Fruit fly (Drosophila melanogaster) whole organism, embryonic: ENCODE results near the gene CG6800.

Source experiments
- Blimp-1 ChIP-seq: fragments of 200-800 bp; sonication (Bioruptor generic); optimal IDR thresholded peaks from 3 replicates; lab custom pipeline; 2018; ENCODE audit warnings: missing biosample characterization, missing genetic modification characterization, mild to moderate bottlenecking, moderate library complexity, missing genetic modification reagents
- CG10565 ChIP-seq: fragments of 200-800 bp; sonication (Bioruptor generic); optimal IDR thresholded peaks from 3 replicates; lab custom pipeline; 2016; ENCODE audit warnings: missing biosample characterization, mild to moderate bottlenecking, missing genetic modification characterization
- CG10654 ChIP-seq: fragments of 200-800 bp; sonication (Bioruptor generic); optimal IDR thresholded peaks from 2 replicates; lab custom pipeline; 2016; ENCODE audit warnings: missing biosample characterization, missing genetic modification characterization
- CG11085 ChIP-seq: fragments of 200-800 bp; sonication (Bioruptor generic); IDR thresholded peaks from 2 replicates; pipeline ENCODE4 v1.3.6; 2022; ENCODE audit warnings: missing biosample characterization, missing genetic modification characterization
- CG12659 ChIP-seq: fragments of 200-800 bp; sonication (Bioruptor generic); optimal IDR thresholded peaks from 3 replicates; lab custom pipeline; 2017; ENCODE audit warnings: mild to moderate bottlenecking, missing biosample characterization, missing genetic modification reagents, missing genetic modification characterization
- CG14050 ChIP-seq: fragments of 200-800 bp; sonication (Bioruptor generic); IDR thresholded peaks from 3 replicates; pipeline ENCODE4 v1.3.6; 2022; ENCODE audit warnings: missing biosample characterization, missing genetic modification characterization
- CG14441 ChIP-seq: fragments of 200-800 bp; sonication (Bioruptor generic); IDR thresholded peaks from 2 replicates; pipeline ENCODE4 v1.3.6; 2022; ENCODE audit warnings: missing biosample characterization, missing genetic modification characterization
- CG15601 ChIP-seq: fragments of 200-800 bp; sonication (Bioruptor generic); optimal IDR thresholded peaks from 3 replicates; lab custom pipeline; 2019; ENCODE audit warnings: missing biosample characterization, mild to moderate bottlenecking, missing genetic modification characterization, moderate library complexity
- CG1647 ChIP-seq: fragments of 200-800 bp; sonication (Bioruptor generic); optimal IDR thresholded peaks from 3 replicates; lab custom pipeline; 2016; ENCODE audit warnings: missing biosample characterization, missing genetic modification characterization
- CG16813 ChIP-seq: fragments of 200-800 bp; sonication (Bioruptor generic); IDR thresholded peaks from 3 replicates; pipeline ENCODE4 v1.3.6; 2022; ENCODE audit warnings: missing biosample characterization, missing genetic modification characterization; ENCODE audit not compliant: partially characterized antibody
- CG16863 ChIP-seq: fragments of 200-800 bp; sonication (Bioruptor generic); optimal IDR thresholded peaks from 3 replicates; lab custom pipeline; 2016; ENCODE audit warnings: missing biosample characterization, missing genetic modification characterization
- CG3407 ChIP-seq: fragments of 200-800 bp; sonication (Bioruptor generic); optimal IDR thresholded peaks from 2 replicates; lab custom pipeline; 2018; ENCODE audit warnings: missing biosample characterization, mild to moderate bottlenecking, missing genetic modification characterization
- CG4730 ChIP-seq: fragments of 200-800 bp; sonication (Bioruptor generic); IDR thresholded peaks from 2 replicates; pipeline ENCODE4 v1.3.6; 2022; ENCODE audit warnings: missing biosample characterization, missing genetic modification characterization
- CG6683 ChIP-seq: fragments of 200-800 bp; sonication (Bioruptor generic); optimal IDR thresholded peaks from 2 replicates; lab custom pipeline; 2017; ENCODE audit warnings: missing biosample characterization, mild to moderate bottlenecking, missing genetic modification characterization, missing genetic modification reagents
- CG8359 ChIP-seq: fragments of 200-800 bp; sonication (Bioruptor generic); optimal IDR thresholded peaks from 2 replicates; lab custom pipeline; 2017; ENCODE audit warnings: missing biosample characterization, mild to moderate bottlenecking, missing genetic modification characterization, borderline replicate concordance
- CG8924 ChIP-seq: fragments of 200-800 bp; optimal IDR thresholded peaks from 3 replicates; lab custom pipeline; 2019; ENCODE audit warnings: missing biosample characterization, mild to moderate bottlenecking, missing genetic modification characterization, moderate library complexity
- Chrac-16 ChIP-seq: fragments of 200-800 bp; sonication (Bioruptor generic); optimal IDR thresholded peaks from 3 replicates; lab custom pipeline; 2016; ENCODE audit warnings: missing biosample characterization, missing genetic modification characterization
- Dp ChIP-seq: fragments of 200-800 bp; sonication (Bioruptor generic); optimal IDR thresholded peaks from 2 replicates; lab custom pipeline; 2018; ENCODE audit warnings: missing biosample characterization, mild to moderate bottlenecking, missing genetic modification characterization, moderate library complexity
- Drgx ChIP-seq: fragments of 200-800 bp; sonication (Bioruptor generic); IDR thresholded peaks from 2 replicates; pipeline ENCODE4 v1.3.6; 2022; ENCODE audit warnings: missing biosample characterization, missing genetic modification characterization
- Ets65A ChIP-seq: fragments of 200-800 bp; sonication (Bioruptor generic); peaks from one replicate; lab custom pipeline; 2016; ENCODE audit warnings: missing biosample characterization, missing genetic modification characterization
- HLH54F ChIP-seq: fragments of 200-800 bp; sonication (Bioruptor generic); optimal IDR thresholded peaks from 3 replicates; lab custom pipeline; 2016; ENCODE audit warnings: missing biosample characterization, missing genetic modification characterization
- Hr39 ChIP-seq: fragments of >200 bp; optimal IDR thresholded peaks from 2 replicates; lab custom pipeline; 2017
- Lpt ChIP-seq: fragments of >200 bp; optimal IDR thresholded peaks from 2 replicates; lab custom pipeline; 2018; ENCODE audit warnings: missing biosample characterization, missing genetic modification characterization
- NC2α ChIP-seq: fragments of 200-800 bp; sonication (Bioruptor generic); optimal IDR thresholded peaks from 2 replicates; lab custom pipeline; 2016; ENCODE audit warnings: missing biosample characterization, missing genetic modification characterization
- NK7.1 ChIP-seq: fragments of 200-800 bp; sonication (Bioruptor generic); optimal IDR thresholded peaks from 3 replicates; lab custom pipeline; 2016; ENCODE audit warnings: missing biosample characterization, missing genetic modification characterization
- Ssrp ChIP-seq: fragments of 200-800 bp; sonication (Bioruptor generic); optimal IDR thresholded peaks from 2 replicates; lab custom pipeline; 2018; ENCODE audit warnings: missing biosample characterization, mild to moderate bottlenecking, missing genetic modification characterization, moderate library complexity
- Tbp ChIP-seq: fragments of >200 bp; optimal IDR thresholded peaks from 2 replicates; lab custom pipeline; 2018; ENCODE audit warnings: missing biosample characterization, missing genetic modification characterization
- Vsx1 ChIP-seq: fragments of 200-800 bp; sonication (Bioruptor generic); optimal IDR thresholded peaks from 2 replicates; lab custom pipeline; 2017; ENCODE audit warnings: missing biosample characterization, mild to moderate bottlenecking, missing genetic modification characterization, missing genetic modification reagents
- al ChIP-seq: fragments of 200-800 bp; sonication (Bioruptor generic); IDR thresholded peaks from 2 replicates; pipeline ENCODE4 v1.3.6; 2022; ENCODE audit warnings: missing biosample characterization, missing genetic modification characterization
- ap ChIP-seq: fragments of 200-800 bp; sonication (Bioruptor generic); IDR thresholded peaks from 2 replicates; pipeline ENCODE4 v1.3.6; 2022; ENCODE audit warnings: missing biosample characterization, missing genetic modification characterization
- dimm ChIP-seq: fragments of 200-800 bp; sonication (Bioruptor generic); IDR thresholded peaks from 2 replicates; pipeline ENCODE4 v1.3.6; 2022; ENCODE audit warnings: missing biosample characterization, missing genetic modification characterization
- emc ChIP-seq: fragments of 200-800 bp; sonication (Bioruptor generic); optimal IDR thresholded peaks from 2 replicates; lab custom pipeline; 2016; ENCODE audit warnings: missing biosample characterization, missing genetic modification characterization
- esg ChIP-seq: fragments of 200-800 bp; sonication (Bioruptor generic); conservative IDR thresholded peaks from 2 replicates; pipeline ENCODE4 v1.3.6; 2022; ENCODE audit warnings: missing biosample characterization, missing genetic modification characterization
- gcm ChIP-seq: fragments of 200-800 bp; sonication (Bioruptor generic); optimal IDR thresholded peaks from 2 replicates; lab custom pipeline; 2019; ENCODE audit warnings: missing biosample characterization, mild to moderate bottlenecking, missing genetic modification characterization, moderate library complexity
- hkb ChIP-seq, 2 experiments: fragments of 200-800 bp in 1 of 2; fragments of >200 bp in 1 of 2; sonication (Bioruptor generic) in 1 of 2; IDR thresholded peaks in 1 of 2; optimal IDR thresholded peaks in 1 of 2; 2 replicates each; pipeline versions ENCODE4 v1.3.6 to Lab custom; 2017 to 2022; ENCODE audit warnings: missing biosample characterization in 1 of 2, missing genetic modification characterization in 1 of 2
- insv ChIP-seq, 2 experiments: fragments of 200-800 bp; sonication (Bioruptor generic); optimal IDR thresholded peaks; 3 replicates each; lab custom pipeline; 2016 to 2018; ENCODE audit warnings: missing biosample characterization in 2 of 2, missing genetic modification characterization in 2 of 2
- jigr1 ChIP-seq: fragments of 200-800 bp; sonication (Bioruptor generic); IDR thresholded peaks from 3 replicates; pipeline ENCODE4 v1.3.6; 2022; ENCODE audit warnings: missing biosample characterization, missing genetic modification characterization
- kni ChIP-seq: fragments of 200-800 bp; sonication (Bioruptor generic); optimal IDR thresholded peaks from 3 replicates; lab custom pipeline; 2017; ENCODE audit warnings: mild to moderate bottlenecking, missing biosample characterization, missing genetic modification reagents, missing genetic modification characterization
- prd ChIP-seq, 3 experiments: fragments of >200 bp in 2 of 3; fragments of 200-800 bp in 1 of 3; sonication (Bioruptor generic) in 1 of 3; optimal IDR thresholded peaks in 2 of 3; IDR thresholded peaks in 1 of 3; 2 replicates in 2 of 3; 3 replicates in 1 of 3; pipeline versions ENCODE4 v1.3.6 to Lab custom; 2017 to 2022; ENCODE audit warnings: missing biosample characterization in 1 of 3, missing genetic modification characterization in 1 of 3
- pum ChIP-seq: fragments of 200-800 bp; sonication (Bioruptor generic); optimal IDR thresholded peaks from 2 replicates; lab custom pipeline; 2016; ENCODE audit warnings: missing biosample characterization, missing genetic modification characterization
- rib ChIP-seq: fragments of 200-800 bp; sonication (Bioruptor generic); IDR thresholded peaks from 2 replicates; pipeline ENCODE4 v1.3.6; 2022; ENCODE audit warnings: missing biosample characterization, missing genetic modification characterization
- run ChIP-seq: fragments of 200-800 bp; sonication (Bioruptor generic); optimal IDR thresholded peaks from 3 replicates; lab custom pipeline; 2018; ENCODE audit warnings: missing biosample characterization, mild to moderate bottlenecking, missing genetic modification characterization
- schlank ChIP-seq: fragments of 200-800 bp; sonication (Bioruptor generic); optimal IDR thresholded peaks from 2 replicates; lab custom pipeline; 2018; ENCODE audit warnings: missing biosample characterization, mild to moderate bottlenecking, missing genetic modification characterization
- seq ChIP-seq: fragments of 200-800 bp; sonication (Bioruptor generic); IDR thresholded peaks from 2 replicates; pipeline ENCODE4 v1.3.6; 2022; ENCODE audit warnings: missing biosample characterization, missing genetic modification characterization
- slou ChIP-seq: fragments of 200-800 bp; sonication (Bioruptor generic); optimal IDR thresholded peaks from 3 replicates; lab custom pipeline; 2016; ENCODE audit warnings: missing biosample characterization, missing genetic modification characterization
- so ChIP-seq: fragments of 200-800 bp; sonication (Bioruptor generic); IDR thresholded peaks from 3 replicates; pipeline ENCODE4 v1.3.6; 2022; ENCODE audit warnings: missing biosample characterization, missing genetic modification characterization
- sob ChIP-seq: fragments of 200-800 bp; sonication (Bioruptor generic); IDR thresholded peaks from 2 replicates; pipeline ENCODE4 v1.3.6; 2022; ENCODE audit warnings: missing biosample characterization, missing genetic modification characterization
- trem ChIP-seq: fragments of 200-800 bp; optimal IDR thresholded peaks from 3 replicates; lab custom pipeline; 2019; ENCODE audit warnings: missing biosample characterization, mild to moderate bottlenecking, missing genetic modification characterization, moderate library complexity
- tx ChIP-seq: fragments of 200-800 bp; sonication (Bioruptor generic); optimal IDR thresholded peaks from 2 replicates; lab custom pipeline; 2016; ENCODE audit warnings: missing biosample characterization, missing genetic modification characterization
- vfl ChIP-seq: fragments of 200-800 bp; sonication (Bioruptor generic); optimal IDR thresholded peaks from 2 replicates; lab custom pipeline; 2016; ENCODE audit warnings: missing biosample characterization, missing genetic modification characterization
- zen ChIP-seq: fragments of 200-800 bp; sonication (Bioruptor generic); optimal IDR thresholded peaks from 3 replicates; lab custom pipeline; 2018; ENCODE audit warnings: missing biosample characterization, mild to moderate bottlenecking, missing genetic modification characterization, moderate library complexity

CG6800 gene

DNA sequence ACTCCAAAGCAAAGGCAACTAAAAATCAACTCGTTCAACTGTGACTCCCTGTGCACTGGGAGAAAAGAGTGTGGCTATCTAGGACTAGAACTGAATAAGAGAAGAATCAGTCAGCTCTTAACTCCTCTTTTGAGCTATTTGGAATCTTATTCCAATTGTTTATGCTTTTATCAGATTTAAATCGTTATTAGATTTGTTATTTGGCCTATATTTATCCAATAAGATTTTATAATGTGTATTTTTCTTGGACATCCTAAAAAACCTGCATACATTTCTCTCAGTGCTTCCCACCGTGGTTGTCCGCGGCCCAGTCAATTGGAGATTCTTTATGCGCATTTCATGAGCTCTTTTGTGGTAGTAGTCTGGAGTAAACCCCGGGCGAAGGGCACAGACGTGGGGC, 5.5 kb downstream of the CG6800 start (continued):
- peak; percentile 74 for TF ChIP-seq seq
- TF ChIP-seq ap, result no peak
- peak; percentile 75; the same call in 2 of the 3 replicates for TF ChIP-seq so (GFP tag; lab: Robert Waterston, UW)
- peak; percentile 72 for TF ChIP-seq sob
- TF ChIP-seq rib (GFP tag; lab: Robert Waterston, UW), result no peak
- TF ChIP-seq Ets65A, result peak; percentile 98
- no peak for TF ChIP-seq hkb (optimal IDR thresholded peaks at IDR 0.05; lab: Kevin White, UChicago)
- peak; percentile 76 for TF ChIP-seq hkb (GFP tag; IDR thresholded peaks at IDR 0.05; lab: Robert Waterston, UW)
- no peak for TF ChIP-seq Dp (GFP tag; lab: Kevin White, UChicago)
- TF ChIP-seq CG10565, result no peak
- TF ChIP-seq dimm (GFP tag; lab: Robert Waterston, UW), result no peak
- TF ChIP-seq Ssrp (tag; lab: Kevin White, UChicago), result peak; percentile 59
- TF ChIP-seq CG14050 (GFP tag; lab: Robert Waterston, UW), result no peak; the same call in 2 of the 3 replicates
- no peak for TF ChIP-seq NC2α (GFP tag; lab: Kevin White, UChicago)
- peak; percentile 51 for TF ChIP-seq pum
- peak; percentile 55 for TF ChIP-seq CG10654 (GFP tag; lab: Kevin White, UChicago)
- TF ChIP-seq al (GFP tag; lab: Robert Waterston, UW), result peak; percentile 65
- TF ChIP-seq esg, result peak; percentile 74
- peak; percentile 23 for TF ChIP-seq CG1647 (GFP tag; lab: Kevin White, UChicago)
- no peak for TF ChIP-seq CG11085 (GFP tag; lab: Robert Waterston, UW)
- TF ChIP-seq CG15601 (tag; lab: Kevin White, UChicago), result peak; percentile 52
- no peak for TF ChIP-seq schlank (tag; lab: Kevin White, UChicago)
- peak; percentile 38 for TF ChIP-seq NK7.1
- TF ChIP-seq run (tag; lab: Kevin White, UChicago), result no peak
- TF ChIP-seq CG3407 (GFP tag; lab: Kevin White, UChicago), result peak; percentile 41
- peak; percentile 78 for TF ChIP-seq Drgx (GFP tag; lab: Robert Waterston, UW)
- no peak for TF ChIP-seq Lpt (GFP tag; lab: Kevin White, UChicago)
- peak; percentile 3 for TF ChIP-seq emc (GFP tag; lab: Kevin White, UChicago)
- peak; percentile 16 for TF ChIP-seq slou (GFP tag; lab: Kevin White, UChicago)
- TF ChIP-seq CG12659 (GFP tag; lab: Kevin White, UChicago), result peak; percentile 56
- peak; percentile 73 for TF ChIP-seq CG14441 (GFP tag; lab: Robert Waterston, UW)
- no peak for TF ChIP-seq Vsx1 (GFP tag; lab: Kevin White, UChicago)
- peak; percentile 73 for TF ChIP-seq Blimp-1 (GFP tag; lab: Kevin White, UChicago)
- no peak for TF ChIP-seq vfl (GFP tag; lab: Kevin White, UChicago)
- no peak for TF ChIP-seq zen (tag; lab: Kevin White, UChicago)
- TF ChIP-seq CG8924 (tag; lab: Kevin White, UChicago), result peak; percentile 71
- peak; percentile 70 for TF ChIP-seq tx (GFP tag; lab: Kevin White, UChicago)
- TF ChIP-seq jigr1, result peak; percentile 59; the same call in 1 of the 3 replicates
- peak; percentile 54 for TF ChIP-seq HLH54F (GFP tag; lab: Kevin White, UChicago)
- no peak for TF ChIP-seq insv (GFP tag; optimal IDR thresholded peaks at IDR 0.05; lab: Kevin White, UChicago)
- no peak for TF ChIP-seq CG16813 (GFP tag; lab: Robert Waterston, UW)
- TF ChIP-seq CG6683 (GFP tag; lab: Kevin White, UChicago), result peak; percentile 10
- peak; percentile 27; the same call in 1 of the 2 replicates for TF ChIP-seq CG4730 (GFP tag; lab: Robert Waterston, UW)
- TF ChIP-seq prd (optimal IDR thresholded peaks at IDR 0.05; lab: Kevin White, UChicago), result no peak
- peak; percentile 79 for TF ChIP-seq prd (GFP tag; IDR thresholded peaks at IDR 0.05; lab: Robert Waterston, UW)
- peak; percentile 33 for TF ChIP-seq gcm
- TF ChIP-seq CG8359 (GFP tag; lab: Kevin White, UChicago), result no peak
- TF ChIP-seq CG16863, result peak; percentile 60
- no peak for TF ChIP-seq Hr39 (lab: Kevin White, UChicago)
- TF ChIP-seq Chrac-16 (GFP tag; lab: Kevin White, UChicago), result peak; percentile 61
- TF ChIP-seq trem (tag; lab: Kevin White, UChicago), result peak; percentile 1
- TF ChIP-seq Tbp, result no peak
- TF ChIP-seq kni (GFP tag; lab: Kevin White, UChicago), result no peak
